Fruit fly (Drosophila melanogaster) Kc167 (cell line): ENCODE data around the gene Blos2.

Source experiments
- Myc ChIP-seq: fragments of >200 bp; optimal IDR thresholded peaks from 2 replicates; lab custom pipeline; 2017; ENCODE audit warnings: missing external identifiers
- ttk ChIP-seq: sonication (Bioruptor generic); optimal IDR thresholded peaks from 2 replicates; lab custom pipeline; 2017; ENCODE audit warnings: missing external identifiers

DNA sequence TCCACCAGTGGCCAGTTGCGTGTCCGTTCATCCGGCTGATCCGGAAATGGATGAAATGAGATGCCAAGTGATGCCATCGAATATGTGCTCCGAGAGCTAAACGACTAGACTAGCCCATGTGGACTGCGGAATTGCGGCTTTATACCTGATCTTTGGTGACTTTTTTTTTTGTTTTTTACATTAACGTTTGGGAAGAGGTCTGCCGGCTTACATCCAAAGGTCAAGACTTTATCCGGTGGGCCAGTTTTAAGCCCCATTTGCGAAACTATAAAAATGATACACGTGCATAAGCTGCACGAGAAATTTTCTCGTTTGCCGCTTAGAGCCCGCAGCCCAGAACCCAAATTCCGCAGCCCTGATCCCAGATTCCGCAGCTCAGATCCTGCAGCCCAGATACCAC, 41.6 kb downstream of the Blos2 start, which contains the start of gene Elo68alpha:
- TF ChIP-seq Myc (lab: Kevin White, UChicago) (no peak), ttk (lab: Kevin White, UChicago) (no peak)
